Worm (Caenorhabditis elegans) whole organism, young adult: Measurements from ENCODE around the gene fbxa-213.

ENCODE experiments used
- B0035.1 ChIP-seq: sonication (generic microtip); optimal IDR thresholded peaks from 2 replicates; lab custom pipeline; 2016; ENCODE audit warnings: missing genetic modification characterization, mild to moderate bottlenecking, missing compliant biosample characterization, missing genotype, missing genetic modification reagents
- B0261.1 ChIP-seq: sonication (generic microtip); optimal IDR thresholded peaks from 2 replicates; lab custom pipeline; 2016; ENCODE audit warnings: mild to moderate bottlenecking, missing genetic modification characterization, moderate library complexity, missing compliant biosample characterization
- B0336.3 ChIP-seq: fragments of 200-800 bp; sonication (Bioruptor generic); IDR thresholded peaks from 2 replicates; pipeline ENCODE4 v1.3.6; 2022; ENCODE audit warnings: missing genetic modification characterization, missing compliant biosample characterization
- F33H1.4 ChIP-seq: fragments of 200-800 bp; sonication (Bioruptor generic); IDR thresholded peaks from 2 replicates; pipeline ENCODE4 v1.3.6; 2022; ENCODE audit warnings: missing genetic modification reagents, missing genetic modification characterization, missing compliant biosample characterization
- F37B4.10 ChIP-seq: fragments of 200-800 bp; sonication (Bioruptor generic); IDR thresholded peaks from 2 replicates; pipeline ENCODE4 v1.3.6; 2022; ENCODE audit warnings: missing genetic modification characterization, missing compliant biosample characterization
- F55B11.4 ChIP-seq: sonication (generic microtip); optimal IDR thresholded peaks from 2 replicates; lab custom pipeline; 2016; ENCODE audit warnings: missing compliant biosample characterization, missing genetic modification characterization, borderline replicate concordance; ENCODE audit not compliant: insufficient read depth
- F57A8.1 ChIP-seq: fragments of 200-800 bp; sonication (Bioruptor generic); optimal IDR thresholded peaks from 2 replicates; lab custom pipeline; 2018; ENCODE audit warnings: mild to moderate bottlenecking, missing genetic modification characterization, moderate library complexity, missing compliant biosample characterization
- K12H6.12 ChIP-seq: fragments of 200-800 bp; sonication (Bioruptor generic); optimal IDR thresholded peaks from 2 replicates; lab custom pipeline; 2018; ENCODE audit warnings: mild to moderate bottlenecking, missing genetic modification characterization, missing compliant biosample characterization
- T26A5.8 ChIP-seq: sonication (generic microtip); optimal IDR thresholded peaks from 2 replicates; lab custom pipeline; 2016; ENCODE audit warnings: missing genetic modification characterization, missing compliant biosample characterization
- atf-7 ChIP-seq: sonication (generic microtip); optimal IDR thresholded peaks from 2 replicates; lab custom pipeline; 2017; ENCODE audit warnings: mild to moderate bottlenecking, missing genetic modification characterization, missing compliant biosample characterization
- athp-1 ChIP-seq: sonication (generic microtip); optimal IDR thresholded peaks from 2 replicates; lab custom pipeline; 2017; ENCODE audit warnings: mild to moderate bottlenecking, missing genetic modification characterization, missing compliant biosample characterization
- bed-2 ChIP-seq: fragments of 200-800 bp; sonication (Bioruptor generic); IDR thresholded peaks from 2 replicates; pipeline ENCODE4 v1.3.6; 2022; ENCODE audit warnings: missing genetic modification reagents, missing genetic modification characterization, missing compliant biosample characterization
- cebp-2 ChIP-seq: fragments of 200-800 bp; sonication (Bioruptor generic); IDR thresholded peaks from 2 replicates; pipeline ENCODE4 v1.3.6; 2022; ENCODE audit warnings: missing genetic modification characterization, missing compliant biosample characterization
- ceh-40 ChIP-seq: fragments of 200-800 bp; sonication (Bioruptor generic); IDR thresholded peaks from 2 replicates; pipeline ENCODE4 v1.3.6; 2022; ENCODE audit warnings: missing genetic modification characterization, missing compliant biosample characterization
- ceh-58 ChIP-seq: fragments of 200-800 bp; sonication (Bioruptor generic); IDR thresholded peaks from 2 replicates; pipeline ENCODE4 v1.3.6; 2022; ENCODE audit warnings: missing genetic modification characterization, missing compliant biosample characterization
- chd-7 ChIP-seq: sonication (generic microtip); optimal IDR thresholded peaks from 2 replicates; lab custom pipeline; 2016; ENCODE audit warnings: mild to moderate bottlenecking, missing genetic modification characterization, moderate library complexity, missing compliant biosample characterization
- dox-1 ChIP-seq: fragments of 200-800 bp; sonication (Bioruptor generic); IDR thresholded peaks from 2 replicates; pipeline ENCODE4 v1.3.6; 2022; ENCODE audit warnings: missing genetic modification reagents, missing genetic modification characterization, missing compliant biosample characterization
- dpff-1 ChIP-seq: sonication (generic microtip); optimal IDR thresholded peaks from 2 replicates; lab custom pipeline; 2017; ENCODE audit warnings: mild to moderate bottlenecking, missing genetic modification characterization, missing compliant biosample characterization
- egl-18 ChIP-seq: fragments of 200-800 bp; sonication (Bioruptor generic); IDR thresholded peaks from 2 replicates; pipeline ENCODE4 v1.3.6; 2022; ENCODE audit warnings: missing genetic modification reagents, missing genetic modification characterization, missing compliant biosample characterization
- egrh-3 ChIP-seq: fragments of 200-800 bp; sonication (Bioruptor generic); IDR thresholded peaks from 2 replicates; pipeline ENCODE4 v1.3.6; 2022; ENCODE audit warnings: missing genetic modification reagents, missing genetic modification characterization, missing compliant biosample characterization
- ekl-4 ChIP-seq: fragments of 200-800 bp; sonication (Bioruptor generic); IDR thresholded peaks from 2 replicates; pipeline ENCODE4 v1.3.6; 2022; ENCODE audit warnings: missing genetic modification reagents, missing genetic modification characterization, missing compliant biosample characterization
- fkh-3 ChIP-seq: sonication (generic microtip); optimal IDR thresholded peaks from 2 replicates; lab custom pipeline; 2016; ENCODE audit warnings: mild to moderate bottlenecking, missing genetic modification characterization, missing compliant biosample characterization
- hsf-1 ChIP-seq: fragments of 200-800 bp; sonication (Bioruptor generic); IDR thresholded peaks from 2 replicates; pipeline ENCODE4 v1.3.6; 2022; ENCODE audit warnings: missing genetic modification reagents, missing genetic modification characterization, missing compliant biosample characterization
- let-607 ChIP-seq, 2 experiments: fragments of 200-800 bp in 1 of 2; sonication (Bioruptor generic) in 1 of 2; sonication (generic microtip) in 1 of 2; optimal IDR thresholded peaks; 2 replicates each; lab custom pipeline; 2016 to 2018; ENCODE audit warnings: mild to moderate bottlenecking in 2 of 2, missing compliant biosample characterization in 2 of 2, missing genetic modification characterization in 2 of 2, moderate library complexity in 2 of 2, missing genotype in 1 of 2
- lin-26 ChIP-seq: fragments of 200-800 bp; sonication (Bioruptor generic); IDR thresholded peaks from 2 replicates; pipeline ENCODE4 v1.3.6; 2022; ENCODE audit warnings: missing genetic modification reagents, missing genetic modification characterization, missing compliant biosample characterization
- lin-40 ChIP-seq: sonication (generic microtip); optimal IDR thresholded peaks from 2 replicates; lab custom pipeline; 2016; ENCODE audit warnings: missing genetic modification characterization, mild to moderate bottlenecking, missing compliant biosample characterization, missing genotype, missing genetic modification reagents
- lin-54 ChIP-seq: fragments of 200-800 bp; sonication (Bioruptor generic); optimal IDR thresholded peaks from 2 replicates; lab custom pipeline; 2018; ENCODE audit warnings: mild to moderate bottlenecking, missing genetic modification characterization, missing compliant biosample characterization
- lir-1 ChIP-seq: fragments of 200-800 bp; sonication (Bioruptor generic); conservative IDR thresholded peaks from 2 replicates; pipeline ENCODE4 v1.3.6; 2022; ENCODE audit warnings: missing genetic modification reagents, missing genetic modification characterization, missing compliant biosample characterization
- lsl-1 ChIP-seq: fragments of 200-800 bp; sonication (Bioruptor generic); optimal IDR thresholded peaks from 2 replicates; lab custom pipeline; 2018; ENCODE audit warnings: mild to moderate bottlenecking, missing genetic modification characterization, moderate library complexity, missing compliant biosample characterization
- lsy-27 ChIP-seq: sonication (generic microtip); optimal IDR thresholded peaks from 2 replicates; lab custom pipeline; 2017; ENCODE audit warnings: missing genetic modification characterization, mild to moderate bottlenecking, missing compliant biosample characterization, antibody characterized with exemption, missing genotype, borderline replicate concordance; ENCODE audit not compliant: insufficient read depth
- madf-3 ChIP-seq: fragments of 200-800 bp; sonication (Bioruptor generic); IDR thresholded peaks from 2 replicates; pipeline ENCODE4 v1.3.6; 2022; ENCODE audit warnings: missing genetic modification reagents, missing genetic modification characterization, missing compliant biosample characterization
- nfya-1 ChIP-seq: sonication (generic microtip); optimal IDR thresholded peaks from 2 replicates; lab custom pipeline; 2017; ENCODE audit warnings: antibody characterized with exemption, missing compliant biosample characterization, missing genetic modification characterization, borderline replicate concordance; ENCODE audit not compliant: insufficient read depth
- nfya-2 ChIP-seq: fragments of 200-800 bp; sonication (Bioruptor generic); IDR thresholded peaks from 2 replicates; pipeline ENCODE4 v1.3.6; 2022; ENCODE audit warnings: missing genetic modification reagents, missing genetic modification characterization, missing compliant biosample characterization
- nhr-80 ChIP-seq: sonication (generic microtip); optimal IDR thresholded peaks from 2 replicates; lab custom pipeline; 2016; ENCODE audit warnings: missing genetic modification characterization, missing compliant biosample characterization
- rcor-1 ChIP-seq: fragments of 200-800 bp; sonication (Bioruptor generic); IDR thresholded peaks from 2 replicates; pipeline ENCODE4 v1.3.6; 2022; ENCODE audit warnings: missing genetic modification reagents, missing genetic modification characterization, missing compliant biosample characterization
- sea-2 ChIP-seq: fragments of 200-800 bp; sonication (Bioruptor generic); IDR thresholded peaks from 2 replicates; pipeline ENCODE4 v1.3.6; 2022; ENCODE audit warnings: missing genetic modification characterization, missing compliant biosample characterization
- snpc-1.3 ChIP-seq: sonication (generic microtip); optimal IDR thresholded peaks from 2 replicates; lab custom pipeline; 2017; ENCODE audit warnings: missing genetic modification characterization, mild to moderate bottlenecking, missing compliant biosample characterization, antibody characterized with exemption, moderate library complexity, missing genotype, missing genetic modification reagents; ENCODE audit not compliant: insufficient read depth
- sptf-2 ChIP-seq: fragments of 200-800 bp; sonication (Bioruptor generic); optimal IDR thresholded peaks from 2 replicates; lab custom pipeline; 2018; ENCODE audit warnings: mild to moderate bottlenecking, missing genetic modification characterization, missing compliant biosample characterization
- unc-130 ChIP-seq: sonication (generic microtip); optimal IDR thresholded peaks from 2 replicates; lab custom pipeline; 2016; ENCODE audit warnings: missing genetic modification reagents, missing genetic modification characterization, missing compliant biosample characterization
- xnd-1 ChIP-seq: sonication (generic microtip); optimal IDR thresholded peaks from 2 replicates; lab custom pipeline; 2016; ENCODE audit warnings: missing genotype, missing genetic modification reagents, missing genetic modification characterization, missing compliant biosample characterization
- zim-3 ChIP-seq: sonication (generic microtip); optimal IDR thresholded peaks from 2 replicates; lab custom pipeline; 2017; ENCODE audit warnings: mild to moderate bottlenecking, missing genetic modification characterization, moderate library complexity, missing compliant biosample characterization
- ztf-22 ChIP-seq: fragments of 200-800 bp; sonication (Bioruptor generic); optimal IDR thresholded peaks from 2 replicates; lab custom pipeline; 2018; ENCODE audit warnings: mild to moderate bottlenecking, missing genetic modification characterization, moderate library complexity, missing compliant biosample characterization

Gene fbxa-213

DNA sequence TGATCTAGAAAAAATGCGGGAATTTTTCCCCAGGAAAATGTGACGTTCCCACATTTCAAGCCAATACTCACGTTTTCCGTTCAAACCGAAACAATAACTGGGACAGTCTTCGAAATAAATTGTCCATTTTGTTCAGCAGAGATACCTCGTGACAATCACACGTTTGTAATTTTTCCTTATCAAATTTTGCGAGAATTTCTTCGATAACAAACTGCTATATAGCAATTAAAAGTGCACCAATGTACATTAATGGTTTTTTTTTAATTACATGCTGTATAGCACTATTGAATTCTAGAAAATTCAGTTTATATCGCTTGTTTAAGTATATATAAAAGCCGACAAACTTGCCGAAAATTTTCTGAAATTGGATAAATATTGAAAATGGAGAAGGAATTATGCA, 2.4 kb downstream of the fbxa-213 start, which contains the start of gene R10E8.6:
Gene R10E8.6, minus strand, starts transcription at position 154 of the 400 bp plus-strand sequence.
- TF ChIP-seq nhr-80, result peak; percentile 48
- TF ChIP-seq lin-40 (tag; lab: Kevin White, UChicago), result no peak

DNA sequence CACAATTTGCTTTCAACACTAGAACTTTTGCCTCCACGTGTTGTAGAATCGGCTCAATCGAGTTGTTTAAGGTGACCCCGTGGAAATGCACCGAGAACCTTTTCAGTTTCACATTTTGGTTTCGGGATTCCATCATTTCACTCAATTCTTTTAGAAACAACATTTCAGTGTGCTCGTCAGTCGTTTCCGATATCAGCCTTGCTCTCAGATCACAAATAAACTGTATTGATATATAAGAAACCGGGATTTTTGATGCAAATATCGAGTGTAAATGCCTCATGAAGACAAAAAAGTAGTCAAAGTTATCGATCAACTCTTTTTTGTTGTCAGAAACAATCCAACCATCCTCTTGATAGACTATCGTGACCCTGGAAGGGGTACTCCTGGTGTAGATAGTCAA, 3.1 kb downstream of the fbxa-213 start:
- TF ChIP-seq fkh-3 (tag; lab: Kevin White, UChicago) (no peak), ekl-4 (GFP tag; lab: Robert Waterston, UW) (no peak), T26A5.8 (tag; lab: Kevin White, UChicago) (no peak), rcor-1 (GFP tag; lab: Robert Waterston, UW) (no peak), unc-130 (GFP tag; lab: Kevin White, UChicago) (no peak), dpff-1 (tag; lab: Kevin White, UChicago) (no peak), F37B4.10 (GFP tag; lab: Robert Waterston, UW) (no peak), cebp-2 (GFP tag; lab: Robert Waterston, UW) (no peak), B0035.1 (tag; lab: Kevin White, UChicago) (no peak), ceh-40 (GFP tag; lab: Robert Waterston, UW) (no peak)
- TF ChIP-seq, all 124 proteins: peak for 0

DNA sequence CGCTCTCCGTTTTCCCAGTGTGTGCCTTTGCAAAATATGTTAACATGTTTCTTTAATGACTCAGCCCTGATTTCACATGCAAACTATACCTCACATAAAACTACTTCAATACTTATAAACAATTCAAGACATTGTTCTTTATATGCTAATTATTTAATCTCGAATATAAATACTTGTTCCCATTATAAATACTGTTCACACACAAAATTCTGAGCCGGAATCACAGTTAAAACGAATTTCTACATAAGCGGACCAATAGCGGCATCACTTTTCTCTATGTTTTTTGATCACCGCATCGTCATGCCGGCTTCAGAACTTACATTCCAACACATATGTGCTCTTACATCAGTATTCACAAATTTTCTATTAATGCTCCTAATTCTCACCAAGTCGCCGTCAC, 14.2 kb downstream of the fbxa-213 start, which contains the start of gene R10E8.5:
Gene R10E8.5, plus strand, starts transcription at position 301 of the 400 bp plus-strand sequence.
- TF ChIP-seq lin-40 (tag; lab: Kevin White, UChicago), result no peak
- TF ChIP-seq athp-1 (tag; lab: Kevin White, UChicago), result no peak
- no peak for TF ChIP-seq snpc-1.3 (tag; lab: Kevin White, UChicago)
- no peak for TF ChIP-seq B0336.3
- no peak for TF ChIP-seq let-607 (tag; optimal IDR thresholded peaks at IDR 0.05; lab: Kevin White, UChicago)
- no peak for TF ChIP-seq madf-3 (GFP tag; lab: Robert Waterston, UW)
- no peak for TF ChIP-seq sptf-2 (GFP tag; lab: Kevin White, UChicago)
- no peak for TF ChIP-seq lin-54 (GFP tag; lab: Kevin White, UChicago)
- no peak for TF ChIP-seq B0261.1
- no peak for TF ChIP-seq dox-1 (GFP tag; lab: Robert Waterston, UW)
- no peak for TF ChIP-seq atf-7 (tag; lab: Kevin White, UChicago)
- TF ChIP-seq xnd-1 (tag; lab: Kevin White, UChicago), result no peak

DNA sequence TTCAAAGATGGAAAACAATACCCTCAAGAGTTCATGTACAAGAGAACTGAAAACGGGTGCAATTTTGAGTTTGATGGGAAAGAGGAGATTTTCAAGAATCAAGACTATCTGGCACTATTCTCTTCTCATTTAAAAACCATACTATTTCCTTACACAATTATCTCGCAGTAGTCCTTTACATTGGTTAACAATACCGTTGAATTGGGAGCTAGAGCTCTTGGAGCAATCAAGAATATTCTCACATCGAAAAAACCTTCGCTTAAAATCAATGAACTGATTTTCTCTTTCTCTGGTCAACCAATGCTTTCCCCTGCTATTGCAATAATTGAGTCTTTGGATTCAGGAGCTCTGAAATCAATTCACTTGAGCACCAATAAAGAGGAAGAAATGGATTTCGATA, 15.2 kb downstream of the fbxa-213 start, which contains the start of gene R10E8.2:
Gene R10E8.2, plus strand, starts transcription at position 301 of the 400 bp plus-strand sequence.
- no peak for TF ChIP-seq lsl-1 (GFP tag; lab: Kevin White, UChicago)
- TF ChIP-seq egrh-3 (GFP tag; lab: Robert Waterston, UW), result no peak
- no peak for TF ChIP-seq sea-2
- no peak for TF ChIP-seq F57A8.1
- TF ChIP-seq lin-26 (GFP tag; lab: Robert Waterston, UW), result no peak
- TF ChIP-seq dpff-1 (tag; lab: Kevin White, UChicago), result no peak

DNA sequence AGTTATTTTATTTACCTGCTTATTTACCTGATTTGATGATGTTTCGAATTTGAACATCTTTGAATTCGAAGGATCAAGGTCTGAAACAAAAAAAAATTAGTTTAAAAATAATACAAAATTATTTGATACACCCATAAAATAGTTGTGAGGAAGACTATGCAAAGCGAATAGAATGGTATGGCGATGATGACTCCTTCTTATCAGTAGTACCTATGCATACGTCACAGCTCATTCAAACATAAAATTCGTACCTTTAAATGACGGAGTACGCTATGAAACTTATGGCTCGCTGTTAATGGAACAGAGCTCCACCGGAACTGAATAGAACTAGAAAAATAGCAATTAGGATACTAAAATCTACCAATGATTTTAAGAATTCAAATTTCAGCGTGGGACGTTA, 16.4 kb downstream of the fbxa-213 start, which contains the start of gene R10E8.1:
Gene R10E8.1, minus strand, starts transcription at position 178 of the 400 bp plus-strand sequence.
- no peak for TF ChIP-seq F57A8.1
- no peak for TF ChIP-seq F55B11.4 (tag; lab: Kevin White, UChicago)
- no peak for TF ChIP-seq egl-18
- no peak for TF ChIP-seq F37B4.10 (GFP tag; lab: Robert Waterston, UW)
- no peak for TF ChIP-seq lsy-27 (tag; lab: Kevin White, UChicago)
- no peak for TF ChIP-seq hsf-1
- no peak for TF ChIP-seq ztf-22 (GFP tag; lab: Kevin White, UChicago)
- TF ChIP-seq nfya-1 (tag; lab: Kevin White, UChicago), result no peak
- no peak for TF ChIP-seq bed-2 (GFP tag; lab: Robert Waterston, UW)
- TF ChIP-seq zim-3 (tag; lab: Kevin White, UChicago), result no peak
- TF ChIP-seq F33H1.4, result no peak
- TF ChIP-seq ceh-58, result no peak
- TF ChIP-seq egrh-3 (GFP tag; lab: Robert Waterston, UW), result no peak
- TF ChIP-seq K12H6.12 (tag; lab: Kevin White, UChicago), result no peak
- TF ChIP-seq chd-7 (tag; lab: Kevin White, UChicago), result no peak
- no peak for TF ChIP-seq nfya-2 (GFP tag; lab: Robert Waterston, UW)
- no peak for TF ChIP-seq lir-1 (GFP tag; lab: Robert Waterston, UW)
